Worm (Caenorhabditis elegans) whole organism, early embryonic: Measurements from ENCODE around the gene srt-20.
"Not testable (repeated sequence)": the region's sequence is repeated elsewhere in the genome, so short reads cannot be mapped to it uniquely, and the experiment has no call there.

Experiments
- B0310.2 ChIP-seq: sonication (generic microtip); optimal IDR thresholded peaks from 2 replicates; lab custom pipeline; 2016; ENCODE audit warnings: mild to moderate bottlenecking, missing genetic modification characterization, missing compliant biosample characterization
- F13C5.2 ChIP-seq: sonication (generic microtip); optimal IDR thresholded peaks from 2 replicates; lab custom pipeline; 2017; ENCODE audit warnings: mild to moderate bottlenecking, missing genetic modification characterization, inconsistent platforms, missing compliant biosample characterization
- aly-1 ChIP-seq: sonication (generic microtip); optimal IDR thresholded peaks from 2 replicates; lab custom pipeline; 2016; ENCODE audit warnings: missing genetic modification characterization, missing compliant biosample characterization
- ama-1 ChIP-seq: fragments of 150-350 bp; optimal IDR thresholded peaks from 2 replicates; lab custom pipeline; 2014
- ceh-13 ChIP-seq: fragments of 200-800 bp; sonication (Bioruptor generic); optimal IDR thresholded peaks from 2 replicates; lab custom pipeline; 2018; ENCODE audit warnings: mild to moderate bottlenecking, missing genetic modification characterization, missing compliant biosample characterization
- ceh-36 ChIP-seq: sonication (generic microtip); optimal IDR thresholded peaks from 2 replicates; lab custom pipeline; 2016; ENCODE audit warnings: missing genetic modification characterization, inconsistent platforms, missing compliant biosample characterization
- ets-7 ChIP-seq: sonication (generic microtip); optimal IDR thresholded peaks from 2 replicates; lab custom pipeline; 2016; ENCODE audit warnings: missing genotype, missing genetic modification characterization, missing compliant biosample characterization
- flt-1 ChIP-seq: fragments of 200-800 bp; sonication (Bioruptor generic); IDR thresholded peaks from 2 replicates; pipeline ENCODE4 v1.3.6; 2022; ENCODE audit warnings: missing genetic modification characterization, missing compliant biosample characterization
- hmbx-1 ChIP-seq: sonication (generic microtip); optimal IDR thresholded peaks from 2 replicates; lab custom pipeline; 2016; ENCODE audit warnings: mild to moderate bottlenecking, missing genetic modification characterization, missing compliant biosample characterization
- hmg-4 ChIP-seq: fragments of 200-800 bp; sonication (Bioruptor generic); optimal IDR thresholded peaks from 2 replicates; lab custom pipeline; 2018; ENCODE audit warnings: mild to moderate bottlenecking, missing genetic modification characterization, missing compliant biosample characterization
- hnd-1 ChIP-seq: sonication (generic microtip); optimal IDR thresholded peaks from 2 replicates; lab custom pipeline; 2016; ENCODE audit warnings: missing genetic modification characterization, missing compliant biosample characterization
- pes-1 ChIP-seq: fragments of 200-800 bp; sonication (Bioruptor generic); IDR thresholded peaks from 2 replicates; pipeline ENCODE4 v1.3.6; 2022; ENCODE audit warnings: missing genetic modification reagents, missing genetic modification characterization, missing compliant biosample characterization
- scrt-1 ChIP-seq: fragments of 200-800 bp; sonication (Bioruptor generic); IDR thresholded peaks from 2 replicates; pipeline ENCODE4 v1.3.6; 2022; ENCODE audit warnings: missing genetic modification characterization, missing compliant biosample characterization
- sea-1 ChIP-seq: fragments of 200-800 bp; sonication (Bioruptor generic); conservative IDR thresholded peaks from 2 replicates; pipeline ENCODE4 v1.3.6; 2022; ENCODE audit warnings: missing genetic modification characterization, missing compliant biosample characterization
- tbx-11 ChIP-seq: fragments of 200-800 bp; sonication (Bioruptor generic); IDR thresholded peaks from 2 replicates; pipeline ENCODE4 v1.3.6; 2022; ENCODE audit warnings: missing genetic modification characterization, missing compliant biosample characterization
- tbx-37 ChIP-seq: fragments of 200-800 bp; sonication (Bioruptor generic); conservative IDR thresholded peaks from 2 replicates; pipeline ENCODE4 v1.3.6; 2022; ENCODE audit warnings: missing genetic modification reagents, missing genetic modification characterization, missing compliant biosample characterization
- tra-4 ChIP-seq: sonication (generic microtip); optimal IDR thresholded peaks from 2 replicates; lab custom pipeline; 2017; ENCODE audit warnings: missing genetic modification characterization, missing compliant biosample characterization

The srt-20 gene

ce11 chrV:4303793-4304192 lies 25.2 kb upstream of the srt-20 start:
- TF ChIP-seq scrt-1 (GFP tag; lab: Robert Waterston, UW), result no peak
- TF ChIP-seq sea-1 (GFP tag; lab: Robert Waterston, UW), result no peak
- no peak for TF ChIP-seq ets-7 (tag; lab: Kevin White, UChicago)
- TF ChIP-seq tbx-37 (GFP tag; lab: Robert Waterston, UW), result no peak
- no peak for TF ChIP-seq B0310.2
- TF ChIP-seq tbx-11 (GFP tag; lab: Robert Waterston, UW), result no peak
- no peak for TF ChIP-seq tra-4 (tag; lab: Kevin White, UChicago)
- TF ChIP-seq pes-1 (GFP tag; lab: Robert Waterston, UW), result no peak
- no peak for TF ChIP-seq ceh-36
- TF ChIP-seq hnd-1, result no peak
- TF ChIP-seq aly-1 (tag; lab: Kevin White, UChicago), result no peak
- no peak for TF ChIP-seq F13C5.2 (tag; lab: Kevin White, UChicago)
- no peak for TF ChIP-seq ama-1 (lab: Kevin White, UChicago)
- TF ChIP-seq hmbx-1 (tag; lab: Kevin White, UChicago), result no peak
- TF ChIP-seq hmg-4 (GFP tag; lab: Kevin White, UChicago), result no peak

- no peak for TF ChIP-seq flt-1
- no peak for TF ChIP-seq ceh-36
- no peak for TF ChIP-seq sea-1 (GFP tag; lab: Robert Waterston, UW)
- no peak for TF ChIP-seq ama-1 (lab: Kevin White, UChicago)
- no peak for TF ChIP-seq pes-1 (GFP tag; lab: Robert Waterston, UW)
- no peak for TF ChIP-seq aly-1 (tag; lab: Kevin White, UChicago)
- TF ChIP-seq ets-7 (tag; lab: Kevin White, UChicago), result no peak
- TF ChIP-seq scrt-1 (GFP tag; lab: Robert Waterston, UW), result no peak
- TF ChIP-seq ceh-13 (GFP tag; lab: Kevin White, UChicago), result no peak
- TF ChIP-seq F13C5.2 (tag; lab: Kevin White, UChicago), result no peak
- TF ChIP-seq hnd-1, result no peak
These were observed 24.2 kb upstream of the srt-20 start for ce11 chrV:4302842-4303241.

ce11 chrV:4299741-4300140 lies 21.1 kb upstream of the srt-20 start, which contains the start of gene ZC132.3:
ZC132.3 (minus strand) TSS chrV:4299841.
- TF ChIP-seq flt-1 (no peak), B0310.2 (no peak), hmg-4 (GFP tag; lab: Kevin White, UChicago) (no peak), sea-1 (GFP tag; lab: Robert Waterston, UW) (no peak), ama-1 (lab: Kevin White, UChicago) (no peak), ceh-13 (GFP tag; lab: Kevin White, UChicago) (no peak)

ce11 chrV:4298579-4298978 lies 19.9 kb upstream of the srt-20 start, which contains the start of gene ZC132.11:
ZC132.11 (minus strand) TSS chrV:4298679.
- TF ChIP-seq sea-1 (GFP tag; lab: Robert Waterston, UW) (no peak), hnd-1 (no peak), pes-1 (GFP tag; lab: Robert Waterston, UW) (no peak), aly-1 (tag; lab: Kevin White, UChicago) (no peak), F13C5.2 (tag; lab: Kevin White, UChicago) (no peak), B0310.2 (no peak), ama-1 (lab: Kevin White, UChicago) (no peak), ets-7 (tag; lab: Kevin White, UChicago) (no peak), ceh-36 (no peak), tra-4 (tag; lab: Kevin White, UChicago) (no peak), tbx-11 (GFP tag; lab: Robert Waterston, UW) (no peak), tbx-37 (GFP tag; lab: Robert Waterston, UW) (no peak), hmbx-1 (tag; lab: Kevin White, UChicago) (no peak), ceh-13 (GFP tag; lab: Kevin White, UChicago) (no peak), scrt-1 (GFP tag; lab: Robert Waterston, UW) (no peak), flt-1 (no peak)

ce11 chrV:4295920-4296319 lies 17.3 kb upstream of the srt-20 start, which contains the start of gene F47D2.11:
F47D2.11 (minus strand) TSS chrV:4296020.
- no peak for TF ChIP-seq sea-1 (GFP tag; lab: Robert Waterston, UW)
- TF ChIP-seq hmbx-1 (tag; lab: Kevin White, UChicago), result no peak
- no peak for TF ChIP-seq ama-1 (lab: Kevin White, UChicago)
- TF ChIP-seq scrt-1 (GFP tag; lab: Robert Waterston, UW), result no peak
- TF ChIP-seq hnd-1, result no peak
- no peak for TF ChIP-seq flt-1
- TF ChIP-seq ceh-13 (GFP tag; lab: Kevin White, UChicago), result no peak

- not testable (repeated sequence) for TF ChIP-seq ceh-36; tbx-11 (GFP tag; lab: Robert Waterston, UW); F13C5.2 (tag; lab: Kevin White, UChicago)
These were observed 14.8 kb upstream of the srt-20 start, which contains the start of gene srh-194 for ce11 chrV:4293425-4293824. srh-194 (minus strand) TSS chrV:4293525.

ce11 chrV:4290093-4290492 lies 11.5 kb upstream of the srt-20 start, which contains the start of gene srh-193:
srh-193 (minus strand) TSS chrV:4290193.
- TF ChIP-seq ets-7 (tag; lab: Kevin White, UChicago); F13C5.2 (tag; lab: Kevin White, UChicago); sea-1 (GFP tag; lab: Robert Waterston, UW): not testable (repeated sequence)

- TF ChIP-seq ama-1 (lab: Kevin White, UChicago); hnd-1; scrt-1 (GFP tag; lab: Robert Waterston, UW): not testable (repeated sequence)
These were observed 6.1 kb upstream of the srt-20 start, which contains the start of gene srt-19 for ce11 chrV:4284737-4285136. srt-19 (plus strand) TSS chrV:4285037.
